Fruit fly (Drosophila melanogaster): ENCODE measurements around the gene CG6293.

Gene CG6293

DNA sequence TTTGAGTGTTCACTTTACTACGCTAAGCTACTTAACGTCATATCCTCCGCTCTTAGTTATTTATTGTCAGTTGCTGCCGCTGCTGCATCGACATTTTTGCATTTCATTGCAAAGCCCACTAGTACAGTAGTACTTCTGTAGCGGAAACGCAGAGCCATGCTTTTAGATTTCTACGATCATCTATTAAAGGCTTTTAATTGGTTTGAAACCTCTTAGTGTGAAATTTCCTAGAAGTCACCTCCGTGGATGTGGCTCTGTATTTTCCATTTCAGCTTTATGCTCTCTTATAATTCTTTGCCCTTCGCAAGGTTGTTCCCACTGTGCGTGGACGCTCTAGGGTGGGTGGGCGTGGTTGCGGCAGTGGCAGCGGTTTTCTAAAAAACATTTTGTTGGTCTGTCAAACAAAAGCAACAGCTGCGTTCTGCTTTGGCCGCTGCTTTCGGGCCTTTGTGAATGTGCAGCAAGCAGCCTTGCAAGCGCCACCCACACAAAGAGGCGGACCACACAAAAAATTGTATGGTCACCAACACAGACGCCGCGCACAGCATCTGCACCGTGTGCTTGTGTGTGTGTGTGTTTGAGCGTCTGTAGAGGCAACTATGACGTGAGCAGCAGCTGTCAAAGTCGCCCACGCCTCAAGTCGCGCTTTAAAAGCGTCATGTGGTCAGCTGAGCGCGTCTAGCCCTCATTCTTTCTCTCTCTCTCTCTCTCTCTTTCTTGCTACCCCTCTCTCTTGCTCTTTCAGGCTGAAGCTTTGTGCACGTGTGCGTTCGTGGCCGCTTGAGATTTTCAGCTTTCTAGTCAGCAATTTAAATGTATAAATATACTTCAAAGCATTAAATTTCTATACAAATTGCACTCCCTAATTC, 44.6 kb downstream of the CG6293 start (continued):
- TF ChIP-seq Trl (optimal IDR thresholded peaks at IDR 0.05): peak; percentile 41 to 53
- no peak for TF ChIP-seq Trl (GFP tag; optimal IDR thresholded peaks at IDR 0.05)
- TF ChIP-seq pros (GFP tag; optimal IDR thresholded peaks at IDR 0.05): peak; percentile 11
- no peak for TF ChIP-seq Dp (GFP tag; optimal IDR thresholded peaks at IDR 0.05)
- TF ChIP-seq CG12659 (GFP tag; optimal IDR thresholded peaks at IDR 0.05): no peak
- no peak for TF ChIP-seq Ravus (GFP tag; IDR thresholded peaks at IDR 0.05)
- TF ChIP-seq amos (GFP tag; IDR thresholded peaks at IDR 0.05; ENCODE audit: partially characterized antibody): no peak
- no peak for TF ChIP-seq CG18476 (GFP tag; optimal IDR thresholded peaks at IDR 0.05)
- TF ChIP-seq CG8478 (optimal IDR thresholded peaks at IDR 0.05): peak; percentile 70
- TF ChIP-seq BtbVII (GFP tag; optimal IDR thresholded peaks at IDR 0.05): no peak
- no peak for TF ChIP-seq CHES-1-like (GFP tag; optimal IDR thresholded peaks at IDR 0.05)
- TF ChIP-seq phol (tag; optimal IDR thresholded peaks at IDR 0.05): peak; percentile 6
- TF ChIP-seq CG16779 (GFP tag; IDR thresholded peaks at IDR 0.05): peak; percentile 39; the same call in 1 of the 2 replicates
- TF ChIP-seq Myb (GFP tag; optimal IDR thresholded peaks at IDR 0.05): no peak
- peak; percentile 25; the same call in 1 of the 2 replicates for TF ChIP-seq klu (GFP tag; IDR thresholded peaks at IDR 0.05)
- TF ChIP-seq Hmx (GFP tag; optimal IDR thresholded peaks at IDR 0.05): no peak
- no peak for TF ChIP-seq ewg (GFP tag; optimal IDR thresholded peaks at IDR 0.05)
- TF ChIP-seq CG9932 (GFP tag; IDR thresholded peaks at IDR 0.05): no peak
- no peak for TF ChIP-seq CG14050 (GFP tag; IDR thresholded peaks at IDR 0.05)
- TF ChIP-seq crc (GFP tag; optimal IDR thresholded peaks at IDR 0.05): no peak
- TF ChIP-seq CG12071 (GFP tag; optimal IDR thresholded peaks at IDR 0.05): no peak
- TF ChIP-seq CG43689 (GFP tag; IDR thresholded peaks at IDR 0.05): no peak
- peak; percentile 13; the same call in 1 of the 2 replicates for TF ChIP-seq lmd (GFP tag; IDR thresholded peaks at IDR 0.05)
- TF ChIP-seq CG13287 (GFP tag; IDR thresholded peaks at IDR 0.05; ENCODE audit: partially characterized antibody): no peak
- no peak for TF ChIP-seq salm (tag; optimal IDR thresholded peaks at IDR 0.05)
- TF ChIP-seq Taf1 (GFP tag; IDR thresholded peaks at IDR 0.05): no peak
- no peak for TF ChIP-seq CG4854 (GFP tag; optimal IDR thresholded peaks at IDR 0.05)
- TF ChIP-seq YL-1 (GFP tag; optimal IDR thresholded peaks at IDR 0.05): no peak
- no peak for TF ChIP-seq CG11398 (GFP tag; optimal IDR thresholded peaks at IDR 0.05)
- TF ChIP-seq CG31224 (GFP tag; IDR thresholded peaks at IDR 0.05): no peak
- TF ChIP-seq tio (GFP tag; optimal IDR thresholded peaks at IDR 0.05): no peak
- peak; percentile 9 for TF ChIP-seq CG7987 (GFP tag; optimal IDR thresholded peaks at IDR 0.05)
- no peak for TF ChIP-seq ro (GFP tag; IDR thresholded peaks at IDR 0.05)
- TF ChIP-seq odd (GFP tag; optimal IDR thresholded peaks at IDR 0.05): no peak
- TF ChIP-seq chn (GFP tag; optimal IDR thresholded peaks at IDR 0.05): peak; percentile 28
- TF ChIP-seq dpn (GFP tag; optimal IDR thresholded peaks at IDR 0.05): no peak
- TF ChIP-seq chm (GFP tag; IDR thresholded peaks at IDR 0.05): no peak
- TF ChIP-seq ham (GFP tag; IDR thresholded peaks at IDR 0.05): no peak
- TF ChIP-seq Dad (GFP tag; optimal IDR thresholded peaks at IDR 0.05): no peak
- TF ChIP-seq CG9817 (tag; optimal IDR thresholded peaks at IDR 0.05): no peak
- no peak for TF ChIP-seq Hr78 (GFP tag; optimal IDR thresholded peaks at IDR 0.05)
- no peak for TF ChIP-seq CG9215 (GFP tag; IDR thresholded peaks at IDR 0.05)
- TF ChIP-seq sr (GFP tag; IDR thresholded peaks at IDR 0.05): peak; percentile 87
- no peak for TF ChIP-seq Gsc (GFP tag; IDR thresholded peaks at IDR 0.05)
- 0 out of 2 replicates have a peak, but pooled peaks have one; percentile 21 for TF ChIP-seq CG14441 (GFP tag; IDR thresholded peaks at IDR 0.05)
- TF ChIP-seq Hsf (GFP tag; optimal IDR thresholded peaks at IDR 0.05): no peak
- no peak for TF ChIP-seq CG9876 (GFP tag; optimal IDR thresholded peaks at IDR 0.05)
- no peak for TF ChIP-seq CG15269 (tag; optimal IDR thresholded peaks at IDR 0.05)
- TF ChIP-seq lilli (GFP tag; optimal IDR thresholded peaks at IDR 0.05): no peak
- TF ChIP-seq MTF-1 (GFP tag; optimal IDR thresholded peaks at IDR 0.05; ENCODE audit: borderline replicate concordance): no peak

Measured in whole organism, embryonic.